Fruit fly (Drosophila melanogaster) Kc167 (cell line): ENCODE data around the gene Ir87a.

Experiments used
- Myc ChIP-seq: fragments of >200 bp; optimal IDR thresholded peaks from 2 replicates; lab custom pipeline; 2017; ENCODE audit warnings: missing external identifiers
- Sin3A ChIP-seq: fragments of >200 bp; optimal IDR thresholded peaks from 2 replicates; lab custom pipeline; 2018; ENCODE audit warnings: missing external identifiers
- h ChIP-seq: fragments of >200 bp; optimal IDR thresholded peaks from 3 replicates; lab custom pipeline; 2018; ENCODE audit warnings: missing external identifiers
- insv ChIP-seq: fragments of >200 bp; optimal IDR thresholded peaks from 3 replicates; lab custom pipeline; 2018; ENCODE audit warnings: missing external identifiers
- psq ChIP-seq: fragments of >200 bp; optimal IDR thresholded peaks from 2 replicates; lab custom pipeline; 2017; ENCODE audit warnings: missing external identifiers
- ttk ChIP-seq: sonication (Bioruptor generic); optimal IDR thresholded peaks from 2 replicates; lab custom pipeline; 2017; ENCODE audit warnings: missing external identifiers

Gene Ir87a

dm6 chr3R:13419979-13420378 is at the start of gene Ir87a:
TSS of gene Ir87a (plus strand) at chr3R:13420279.
- TF ChIP-seq psq (lab: Kevin White, UChicago) (no peak), Sin3A (no peak), Myc (lab: Kevin White, UChicago) (no peak), insv (lab: Kevin White, UChicago) (no peak), ttk (lab: Kevin White, UChicago) (no peak), h (lab: Kevin White, UChicago) (no peak)

dm6 chr3R:13371840-13372680 is 48.0 kb upstream of the Ir87a start, which contains the start of the genes Lip3 and CG34309:
TSS of gene Lip3 (minus strand) at chr3R:13371904.
TSS of gene CG34309 (plus strand) at chr3R:13372630.
- TF ChIP-seq psq (lab: Kevin White, UChicago) = no peak
- no peak for TF ChIP-seq Sin3A
- TF ChIP-seq h (lab: Kevin White, UChicago) = no peak
- TF ChIP-seq ttk (lab: Kevin White, UChicago) = no peak
- no peak for TF ChIP-seq Myc (lab: Kevin White, UChicago)
- no peak for TF ChIP-seq insv (lab: Kevin White, UChicago)

- TF ChIP-seq insv (lab: Kevin White, UChicago) = no peak
- TF ChIP-seq Myc (lab: Kevin White, UChicago) = no peak
- TF ChIP-seq Sin3A = no peak
- no peak for TF ChIP-seq h (lab: Kevin White, UChicago)
- TF ChIP-seq ttk (lab: Kevin White, UChicago) = no peak
Measured at dm6 chr3R:13374913-13375312, 45.2 kb upstream of the Ir87a start.

- TF ChIP-seq ttk (lab: Kevin White, UChicago) = no peak
Measured at dm6 chr3R:13379675-13380074, 40.4 kb upstream of the Ir87a start, which contains the start of the genes CG9813 and CG8870. TSS of gene CG9813 (minus strand) at chr3R:13379775. TSS of gene CG8870 (plus strand) at chr3R:13379842.

DNA sequence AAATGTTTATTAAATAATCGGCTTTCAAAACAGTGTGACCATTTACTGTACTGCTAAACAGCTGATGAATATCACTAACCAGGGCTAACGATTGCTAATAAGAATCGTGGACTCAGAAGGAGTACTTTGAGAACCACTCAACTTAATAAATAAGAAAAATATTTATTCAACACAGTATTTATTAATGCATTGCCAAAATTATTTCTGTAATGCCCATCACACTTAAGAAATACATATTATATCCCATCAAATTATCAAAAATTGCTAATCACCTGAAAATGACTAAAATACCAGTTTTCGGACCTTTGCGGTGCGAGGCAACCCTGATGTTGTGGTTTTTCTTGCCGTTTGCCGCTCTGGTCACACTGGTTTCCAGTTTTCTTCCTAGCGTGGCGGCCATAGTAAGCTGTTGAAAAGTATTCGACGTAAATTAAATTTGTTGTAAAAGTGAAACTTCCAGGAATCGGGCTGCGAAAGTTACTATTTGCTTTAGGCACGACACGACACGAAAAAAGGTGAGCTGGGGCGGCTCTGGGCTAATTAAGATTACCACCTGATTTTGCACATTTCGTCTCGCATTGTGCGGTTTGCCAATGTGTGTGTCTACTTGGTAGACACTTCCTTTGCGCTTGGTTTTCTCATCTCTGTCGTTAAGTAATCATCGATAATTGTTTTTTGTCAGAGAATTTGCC is 38.2 kb upstream of the Ir87a start, which contains the start of the genes mRpS21 and Droj2:
TSS of gene mRpS21 (minus strand) at position 66 of the 692 bp plus-strand sequence.
TSS of gene Droj2 (plus strand) at position 363 of the 692 bp plus-strand sequence.
- TF ChIP-seq Myc (lab: Kevin White, UChicago) (no peak), h (lab: Kevin White, UChicago) (no peak), Sin3A (no peak), ttk (lab: Kevin White, UChicago) (no peak), insv (lab: Kevin White, UChicago) (no peak), psq (lab: Kevin White, UChicago) (no peak)

- TF ChIP-seq h (lab: Kevin White, UChicago) = no peak
- TF ChIP-seq Myc (lab: Kevin White, UChicago) = no peak
- TF ChIP-seq insv (lab: Kevin White, UChicago) = no peak
- no peak for TF ChIP-seq ttk (lab: Kevin White, UChicago)
- TF ChIP-seq psq (lab: Kevin White, UChicago) = no peak
- no peak for TF ChIP-seq Sin3A
Measured at dm6 chr3R:13382656-13383142, 37.4 kb upstream of the Ir87a start.

DNA sequence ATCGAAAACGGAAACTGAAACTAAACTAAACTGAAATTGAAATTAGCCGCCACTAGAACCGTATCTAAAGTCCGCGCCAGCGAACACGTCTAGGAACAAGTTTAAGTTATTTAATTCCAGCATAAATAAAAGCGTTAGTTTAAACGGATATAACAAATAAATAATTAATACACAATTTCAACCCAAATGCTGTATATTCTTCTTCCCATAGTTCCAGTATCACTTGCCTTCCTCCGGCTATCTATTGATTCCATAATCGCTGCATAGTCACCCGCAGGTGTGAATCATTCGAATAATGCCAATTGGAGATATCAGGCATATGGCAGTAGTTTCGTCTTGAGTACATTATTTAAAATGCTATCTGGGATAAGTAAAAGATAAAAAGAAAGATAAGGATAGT is 35.0 kb upstream of the Ir87a start:
- TF ChIP-seq Sin3A (no peak), insv (lab: Kevin White, UChicago) (no peak), ttk (lab: Kevin White, UChicago) (no peak), psq (lab: Kevin White, UChicago) (no peak), h (lab: Kevin White, UChicago) (no peak), Myc (lab: Kevin White, UChicago) (no peak)

DNA sequence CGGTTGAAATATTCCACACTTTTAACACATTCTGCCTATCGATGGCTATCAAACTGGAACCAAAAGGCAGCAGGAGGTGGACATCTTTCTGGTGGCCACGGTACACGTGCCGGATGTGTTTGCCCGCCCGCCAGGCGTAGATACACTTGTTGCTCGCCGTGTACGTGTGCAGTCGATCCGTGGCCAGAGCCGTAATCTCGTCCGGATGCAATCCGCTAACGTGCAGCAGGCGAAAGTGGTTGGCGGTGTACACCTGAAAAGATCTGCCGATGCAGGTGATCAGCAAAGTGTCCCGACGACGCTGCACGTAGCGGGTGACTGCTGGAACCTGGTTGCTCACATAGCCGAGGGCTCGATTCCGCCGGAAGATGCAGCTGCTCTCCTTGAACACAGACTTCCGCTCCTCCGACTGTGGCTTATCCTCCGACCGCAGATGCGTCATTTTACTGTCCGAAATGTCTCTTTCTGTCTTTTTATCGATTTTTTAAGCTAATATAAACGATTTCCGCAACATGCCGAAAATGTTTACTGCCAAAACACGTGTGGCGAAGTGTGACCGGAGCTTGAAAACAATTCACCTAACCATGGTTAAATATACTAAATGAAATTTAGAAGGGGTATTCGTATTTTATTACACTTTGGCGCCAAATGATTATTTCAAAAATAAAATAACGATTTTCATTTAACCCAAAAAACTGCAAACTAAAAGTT is 31.8 kb upstream of the Ir87a start, which contains the start of gene CG9799:
TSS of gene CG9799 (minus strand) at position 550 of the 711 bp plus-strand sequence.
- no peak for TF ChIP-seq Sin3A
- TF ChIP-seq h (lab: Kevin White, UChicago) = peak; percentile 23

DNA sequence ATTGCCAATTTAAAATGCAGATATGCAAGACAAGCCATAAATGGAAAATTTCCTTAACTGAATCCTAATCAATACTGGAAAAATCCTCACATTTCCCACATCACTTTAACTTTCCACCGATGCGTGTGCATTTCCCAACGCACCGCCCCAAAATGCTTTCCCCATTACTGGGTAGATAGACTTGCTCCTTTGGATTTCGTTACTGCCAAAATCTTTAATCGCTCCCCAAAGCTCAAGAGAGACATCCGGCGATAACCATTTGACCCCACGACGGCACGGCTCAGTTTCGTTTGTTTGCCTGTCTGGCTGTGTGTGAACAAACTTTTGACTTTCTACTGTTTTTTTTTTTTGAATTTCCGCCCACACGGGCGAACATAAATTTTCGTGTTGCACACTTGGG is 29.6 kb upstream of the Ir87a start:
- no peak for TF ChIP-seq insv (lab: Kevin White, UChicago)
- TF ChIP-seq h (lab: Kevin White, UChicago) = no peak
- TF ChIP-seq Myc (lab: Kevin White, UChicago) = no peak
- no peak for TF ChIP-seq Sin3A

- TF ChIP-seq Sin3A = no peak
- no peak for TF ChIP-seq h (lab: Kevin White, UChicago)
- no peak for TF ChIP-seq Myc (lab: Kevin White, UChicago)
- no peak for TF ChIP-seq ttk (lab: Kevin White, UChicago)
- no peak for TF ChIP-seq insv (lab: Kevin White, UChicago)
- TF ChIP-seq psq (lab: Kevin White, UChicago) = no peak
Measured at dm6 chr3R:13393009-13393408, 27.1 kb upstream of the Ir87a start.

- TF ChIP-seq Myc (lab: Kevin White, UChicago) (no peak), Sin3A (no peak), psq (lab: Kevin White, UChicago) (no peak), ttk (lab: Kevin White, UChicago) (no peak), h (lab: Kevin White, UChicago) (no peak), insv (lab: Kevin White, UChicago) (no peak)
Measured at dm6 chr3R:13395133-13395532, 24.9 kb upstream of the Ir87a start, which contains the start of gene CCHa2. TSS of gene CCHa2 (minus strand) at chr3R:13395197.
